Fruit fly (Drosophila melanogaster) whole organism, larva: ENCODE measurements around the gene mbt.

Experiments used
- noc ChIP-seq: fragments of 200-800 bp; sonication (Bioruptor generic); optimal IDR thresholded peaks from 3 replicates; lab custom pipeline; 2019; ENCODE audit warnings: missing biosample characterization, mild to moderate bottlenecking, missing genetic modification characterization, moderate library complexity

mbt gene

dm6 chrX:16637594-16638485, 27.4 kb downstream of the mbt start, which contains the start of gene RpS19a:
RpS19a (plus strand) TSS chrX:16637894.
- TF ChIP-seq noc (tag; lab: Kevin White, UChicago), result peak; percentile 66

- no peak for TF ChIP-seq noc (tag; lab: Kevin White, UChicago)
These were observed 30.0 kb downstream of the mbt start, which contains the start of the genes SNRPG and mthl1 for dm6 chrX:16640260-16641100. SNRPG (minus strand) TSS chrX:16640419. mthl1 (plus strand) TSS chrX:16640968.

- no peak for TF ChIP-seq noc (tag; lab: Kevin White, UChicago)
These were observed 30.6 kb downstream of the mbt start for dm6 chrX:16641101-16641420.

DNA sequence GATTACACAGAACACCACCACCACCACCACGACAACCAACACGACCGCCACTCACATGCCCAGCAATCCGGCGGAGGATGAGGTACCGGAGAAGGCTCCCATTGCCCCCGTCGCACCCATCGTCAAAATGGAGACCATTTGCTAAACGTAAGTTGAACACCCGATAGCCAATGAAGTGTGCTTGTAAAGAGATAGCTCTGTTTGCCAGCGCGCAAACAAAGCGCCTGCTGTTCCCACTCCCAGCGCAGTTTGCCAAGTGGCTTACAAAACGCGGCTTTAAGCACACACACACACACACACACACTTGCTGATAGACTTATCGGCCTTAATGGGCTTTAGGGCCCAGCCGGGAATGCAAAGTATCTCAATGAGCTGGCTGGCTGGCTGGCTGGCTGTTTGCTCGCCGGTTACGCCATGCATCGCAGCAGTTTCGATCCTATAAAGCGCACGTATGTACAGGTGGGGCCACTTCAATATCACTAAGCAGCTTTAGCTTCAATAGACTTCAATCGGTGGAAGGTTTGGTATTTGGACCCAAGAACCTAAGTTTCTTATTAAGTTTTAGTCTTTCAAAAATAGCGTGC, 33.0 kb downstream of the mbt start:
- no peak for TF ChIP-seq noc (tag; lab: Kevin White, UChicago)

- no peak for TF ChIP-seq noc (tag; lab: Kevin White, UChicago)
These were observed 34.1 kb downstream of the mbt start for dm6 chrX:16644535-16645131.

- TF ChIP-seq noc (tag; lab: Kevin White, UChicago), result no peak
These were observed 35.0 kb downstream of the mbt start for dm6 chrX:16645472-16645871.

DNA sequence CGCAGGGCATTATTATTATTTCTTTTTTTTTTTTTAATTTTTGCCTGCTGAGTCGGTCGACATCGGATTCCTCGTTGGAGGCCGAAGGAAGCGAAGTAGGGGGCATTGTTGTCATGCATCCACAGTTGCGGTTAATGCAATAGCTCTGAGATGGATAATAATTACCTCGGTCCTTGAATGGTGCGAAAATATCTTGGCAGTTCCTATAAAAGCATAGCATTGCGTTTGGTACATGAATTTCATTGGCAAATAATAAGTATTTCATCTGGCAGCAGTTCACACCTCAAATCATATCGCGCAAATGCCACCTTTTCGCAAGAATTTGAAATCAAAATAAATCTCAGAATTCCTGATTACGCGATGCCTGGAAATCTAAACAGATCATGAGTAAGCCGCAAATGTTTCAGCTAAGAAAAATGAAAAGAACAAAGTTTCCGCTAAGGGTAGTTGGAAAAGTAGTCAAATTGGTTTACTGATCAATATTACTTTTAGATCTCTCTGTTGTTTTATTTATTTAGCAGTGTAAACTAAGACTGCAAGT, 36.7 kb downstream of the mbt start:
- TF ChIP-seq noc (tag; lab: Kevin White, UChicago), result no peak

DNA sequence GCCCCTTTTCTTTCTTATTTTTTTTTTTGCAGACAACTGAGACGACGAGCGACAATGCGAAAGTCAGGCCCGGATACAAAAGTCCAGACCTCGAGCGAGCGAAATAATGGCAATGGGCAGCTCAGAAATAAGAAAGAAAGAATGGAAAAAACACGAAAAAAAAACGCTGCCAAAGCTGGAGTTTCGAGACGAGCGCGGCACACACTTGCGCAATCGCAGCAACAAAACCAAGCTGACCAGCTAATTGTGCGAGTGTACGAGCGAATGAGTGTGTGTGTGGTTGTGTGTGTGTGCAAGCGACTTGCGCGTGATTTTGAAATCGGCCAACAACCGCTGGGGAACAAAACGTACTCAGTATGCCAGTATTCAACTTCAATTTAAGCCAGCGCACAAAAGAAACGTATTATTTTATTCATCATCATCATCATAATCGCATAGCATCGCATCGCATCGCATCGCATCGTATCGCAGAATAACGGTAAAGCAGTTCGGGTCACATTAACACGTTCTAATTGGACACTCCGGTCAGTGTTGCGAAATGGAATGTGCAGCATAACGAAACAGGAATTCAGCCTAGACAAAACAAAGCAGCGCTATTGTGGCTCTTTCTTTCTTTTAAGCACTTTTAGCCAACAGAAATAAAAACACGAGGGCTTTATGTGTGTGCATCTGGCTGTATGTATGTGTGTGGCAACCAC, 37.4 kb downstream of the mbt start:
- TF ChIP-seq noc (tag; lab: Kevin White, UChicago), result no peak

dm6 chrX:16648435-16648781, 37.9 kb downstream of the mbt start:
- no peak for TF ChIP-seq noc (tag; lab: Kevin White, UChicago)

- peak; percentile 29 for TF ChIP-seq noc (tag; lab: Kevin White, UChicago)
These were observed 39.9 kb downstream of the mbt start for dm6 chrX:16650078-16651063.

DNA sequence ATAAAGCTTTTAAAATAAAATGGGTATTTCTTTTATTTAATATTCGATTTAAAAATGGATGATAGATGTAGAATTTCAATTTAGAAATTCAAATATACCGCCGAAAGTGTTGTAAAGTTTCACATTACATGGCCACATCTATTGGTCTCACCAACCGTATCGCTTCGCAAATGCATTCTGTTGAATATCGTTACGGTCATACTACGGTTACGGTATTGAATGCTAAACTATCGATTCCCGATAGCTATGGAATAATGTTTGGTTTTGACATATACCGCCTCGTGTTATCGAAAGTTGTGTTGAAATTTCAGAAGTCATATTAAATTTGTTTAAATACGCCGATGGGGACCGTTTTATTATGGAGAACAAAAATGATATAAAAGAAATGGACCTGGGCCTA, 40.6 kb downstream of the mbt start, which contains the start of the genes CG32573 and CG42512:
Gene CG32573, plus strand, starts transcription at position 279 of the 400 bp plus-strand sequence.
Gene CG42512, plus strand, starts transcription at position 279 of the 400 bp plus-strand sequence.
- no peak for TF ChIP-seq noc (tag; lab: Kevin White, UChicago)

dm6 chrX:16651625-16652024, 41.1 kb downstream of the mbt start:
- TF ChIP-seq noc (tag; lab: Kevin White, UChicago), result no peak

- no peak for TF ChIP-seq noc (tag; lab: Kevin White, UChicago)
These were observed 44.5 kb downstream of the mbt start, which contains the start of the genes Nemp and r for dm6 chrX:16654931-16655409. Nemp (minus strand) TSS chrX:16655015. r (plus strand) TSS chrX:16655359.
